Worm (Caenorhabditis elegans) whole organism, L4/young adult: ENCODE measurements around the gene F56D6.20.

ENCODE experiments used
- W03F9.2 ChIP-seq: fragments of 150-350 bp; optimal IDR thresholded peaks from 2 replicates; lab custom pipeline; 2014; ENCODE audit warnings: missing biosample characterization, missing genetic modification characterization
- dao-5 ChIP-seq: sonication (generic microtip); optimal IDR thresholded peaks from 2 replicates; lab custom pipeline; 2016; ENCODE audit warnings: missing genotype, missing genetic modification characterization, moderate library complexity, missing compliant biosample characterization
- him-1 ChIP-seq: sonication (generic microtip); optimal IDR thresholded peaks from 2 replicates; lab custom pipeline; 2016; ENCODE audit warnings: missing genotype, missing genetic modification reagents, missing genetic modification characterization, missing compliant biosample characterization

ce11 chrIV:3912598-3912997, at the start of gene F56D6.20:
- TF ChIP-seq him-1 (tag; lab: Kevin White, UChicago) (no peak), W03F9.2 (tag; lab: Kevin White, UChicago) (no peak), dao-5 (tag; lab: Kevin White, UChicago) (no peak)
